Fruit fly (Drosophila melanogaster) whole organism, pupa: Measurements from ENCODE around the gene AcCoAS.
A peak's percentile ranks its signal among the peaks of the same experiment; 100 is the strongest.

Source experiments
- CG10348 ChIP-seq: fragments of 200-800 bp; sonication (Bioruptor generic); IDR thresholded peaks from 2 replicates; pipeline ENCODE4 v1.3.6; 2022; ENCODE audit warnings: missing biosample characterization, missing genetic modification characterization
- CG12605 ChIP-seq: fragments of 200-800 bp; sonication (Bioruptor generic); IDR thresholded peaks from 2 replicates; pipeline ENCODE4 v1.3.6; 2022; ENCODE audit warnings: missing biosample characterization, missing genetic modification characterization
- CG14655 ChIP-seq: fragments of 200-800 bp; sonication (Bioruptor generic); optimal IDR thresholded peaks from 3 replicates; lab custom pipeline; 2017; ENCODE audit warnings: mild to moderate bottlenecking, missing biosample characterization, missing genetic modification reagents, missing genetic modification characterization
- CG15710 ChIP-seq: fragments of 200-800 bp; sonication (Bioruptor generic); optimal IDR thresholded peaks from 2 replicates; lab custom pipeline; 2018; ENCODE audit warnings: missing biosample characterization, mild to moderate bottlenecking, missing genetic modification characterization, moderate library complexity
- CG32121 ChIP-seq: fragments of 200-800 bp; sonication (Bioruptor generic); IDR thresholded peaks from 2 replicates; pipeline ENCODE4 v1.3.6; 2022; ENCODE audit warnings: missing biosample characterization, missing genetic modification characterization
- CG34367 ChIP-seq: fragments of 200-800 bp; sonication (Bioruptor generic); optimal IDR thresholded peaks from 2 replicates; lab custom pipeline; 2018; ENCODE audit warnings: missing biosample characterization, mild to moderate bottlenecking, missing genetic modification characterization
- CG8159 ChIP-seq: fragments of 200-800 bp; sonication (Bioruptor generic); optimal IDR thresholded peaks from 3 replicates; lab custom pipeline; 2018; ENCODE audit warnings: missing biosample characterization, mild to moderate bottlenecking, missing genetic modification characterization, moderate library complexity
- CG9948 ChIP-seq: fragments of 200-800 bp; sonication (Bioruptor generic); optimal IDR thresholded peaks from 2 replicates; lab custom pipeline; 2018; ENCODE audit warnings: missing biosample characterization, mild to moderate bottlenecking, missing genetic modification characterization, moderate library complexity
- EcR ChIP-seq: fragments of 200-800 bp; sonication (Bioruptor generic); optimal IDR thresholded peaks from 3 replicates; lab custom pipeline; 2019; ENCODE audit warnings: missing biosample characterization, missing genetic modification characterization, mild to moderate bottlenecking, moderate library complexity, missing genetic modification reagents
- Ets98B ChIP-seq: fragments of 200-800 bp; sonication (Bioruptor generic); IDR thresholded peaks from 2 replicates; pipeline ENCODE4 v1.3.6; 2022; ENCODE audit warnings: missing biosample characterization, missing genetic modification characterization
- Pif1A ChIP-seq: fragments of 200-800 bp; sonication (Bioruptor generic); optimal IDR thresholded peaks from 3 replicates; lab custom pipeline; 2016; ENCODE audit warnings: missing biosample characterization, missing genetic modification characterization
- Pif1B ChIP-seq: fragments of 200-800 bp; sonication (Bioruptor generic); optimal IDR thresholded peaks from 3 replicates; lab custom pipeline; 2016; ENCODE audit warnings: missing biosample characterization, missing genetic modification characterization
- rn ChIP-seq: fragments of 200-800 bp; sonication (Bioruptor generic); IDR thresholded peaks from 2 replicates; pipeline ENCODE4 v1.3.6; 2022; ENCODE audit warnings: missing biosample characterization, missing genetic modification characterization

DNA sequence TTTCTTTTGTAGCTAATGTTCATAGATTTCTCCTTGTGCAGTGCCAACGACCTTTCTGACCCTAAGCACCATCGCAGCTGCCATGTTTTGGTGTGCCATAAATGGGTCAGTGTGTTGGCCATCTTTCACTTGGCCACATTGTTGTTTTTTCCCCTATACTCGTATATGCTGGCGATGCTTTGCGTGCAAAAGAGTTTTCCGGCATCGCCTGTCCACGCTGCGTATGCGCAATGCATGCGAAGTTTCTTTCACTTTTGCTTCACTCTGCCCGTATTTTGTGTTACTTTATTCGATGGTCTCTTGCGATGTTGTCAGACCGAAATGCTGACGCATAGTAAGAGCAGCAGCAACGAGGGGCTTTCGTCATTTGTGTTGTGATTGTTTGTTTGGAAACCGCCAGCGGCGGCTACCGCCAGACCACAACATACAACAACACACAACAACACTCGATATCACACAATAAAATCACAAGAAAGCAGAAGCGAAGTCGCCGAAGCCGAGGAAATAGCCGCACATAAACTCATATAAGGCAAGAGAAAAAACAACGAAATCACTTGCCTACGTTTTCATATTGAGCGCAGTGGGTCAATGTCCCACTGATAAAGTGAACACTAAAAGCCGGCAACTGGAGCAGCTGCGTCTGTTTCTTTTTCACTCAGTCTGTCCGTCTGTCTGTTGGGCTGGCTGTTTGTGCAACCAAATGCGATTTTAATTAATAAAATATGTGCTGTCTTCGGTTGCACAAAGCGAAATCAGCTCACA, 18.5 kb downstream of the AcCoAS start:
- TF ChIP-seq Pif1B (GFP tag; lab: Kevin White, UChicago) (no peak), EcR (GFP tag; lab: Kevin White, UChicago) (peak; percentile 83), CG15710 (tag; lab: Kevin White, UChicago) (no peak), rn (GFP tag; lab: Robert Waterston, UW) (no peak), CG10348 (GFP tag; lab: Robert Waterston, UW) (no peak), CG34367 (tag; lab: Kevin White, UChicago) (no peak), CG12605 (GFP tag; lab: Robert Waterston, UW) (0 out of 2 replicates have a peak, but pooled peaks have one; percentile 14), CG9948 (tag; lab: Kevin White, UChicago) (no peak), CG32121 (GFP tag; lab: Robert Waterston, UW) (no peak), Pif1A (GFP tag; lab: Kevin White, UChicago) (no peak), CG8159 (no peak), Ets98B (GFP tag; lab: Robert Waterston, UW) (no peak), CG14655 (GFP tag; lab: Kevin White, UChicago) (no peak)
